Worm (Caenorhabditis elegans) whole organism, L4/young adult: Measurements from ENCODE around the gene tbc-13.

Experiments used
- W03F9.2 ChIP-seq: fragments of 150-350 bp; optimal IDR thresholded peaks from 2 replicates; lab custom pipeline; 2014; ENCODE audit warnings: missing biosample characterization, missing genetic modification characterization
- dao-5 ChIP-seq: sonication (generic microtip); optimal IDR thresholded peaks from 2 replicates; lab custom pipeline; 2016; ENCODE audit warnings: missing genotype, missing genetic modification characterization, moderate library complexity, missing compliant biosample characterization

- no peak for TF ChIP-seq dao-5 (tag; lab: Kevin White, UChicago)
- no peak for TF ChIP-seq W03F9.2 (tag; lab: Kevin White, UChicago)
Observed at ce11 chrX:12484078-12484477, 771 bp upstream of the tbc-13 start.
